Fruit fly (Drosophila melanogaster) whole organism, pupa: ENCODE measurements around the gene CG17230.

ENCODE experiments used
- EcR ChIP-seq: fragments of 200-800 bp; sonication (Bioruptor generic); optimal IDR thresholded peaks from 3 replicates; lab custom pipeline; 2019; ENCODE audit warnings: missing biosample characterization, missing genetic modification characterization, mild to moderate bottlenecking, moderate library complexity, missing genetic modification reagents
- rn ChIP-seq: fragments of 200-800 bp; sonication (Bioruptor generic); IDR thresholded peaks from 2 replicates; pipeline ENCODE4 v1.3.6; 2022; ENCODE audit warnings: missing biosample characterization, missing genetic modification characterization

DNA sequence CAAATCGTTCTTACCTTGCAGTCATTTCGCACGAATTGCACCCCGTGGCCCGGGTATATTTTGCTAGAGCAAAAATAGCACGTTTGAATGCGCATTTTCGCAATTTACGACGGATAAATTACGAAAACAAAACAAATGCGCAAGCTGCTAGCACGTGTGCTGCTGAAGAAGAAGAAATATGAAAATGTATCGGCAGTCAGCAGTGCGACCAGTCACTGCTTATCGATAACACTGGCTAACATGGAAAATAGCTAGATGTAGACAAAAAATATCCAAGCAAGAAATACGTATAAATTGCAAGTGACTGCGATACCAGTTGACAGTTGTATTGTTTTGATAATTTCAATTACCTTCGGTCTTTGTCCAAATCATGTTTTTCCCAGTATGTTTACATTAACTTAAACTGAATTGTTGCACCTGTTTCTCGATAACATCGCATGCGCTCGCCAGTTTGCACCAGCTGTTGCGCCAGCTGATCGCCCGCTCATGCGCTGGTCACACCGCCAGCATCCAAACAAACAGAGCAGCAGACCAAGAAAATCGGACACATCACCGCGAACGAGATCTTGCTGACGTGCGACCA, 6.1 kb upstream of the CG17230 start, which contains the start of the genes RpL24-like and CG5276:
- no peak for TF ChIP-seq EcR (GFP tag; lab: Kevin White, UChicago)
- no peak for TF ChIP-seq rn
